Worm (Caenorhabditis elegans): Measurements from ENCODE around the gene T22F3.7.
"Not testable (repeated sequence)": the region's sequence is repeated elsewhere in the genome, so short reads cannot be mapped to it uniquely, and the experiment has no call there.

ce11 chrV:3570695-3571094, 29.8 kb downstream of the T22F3.7 start, which contains the start of gene F40C5.2:
- not testable (repeated sequence) for TF ChIP-seq ama-1 (optimal IDR thresholded peaks at IDR 0.05); ceh-36 (tag; optimal IDR thresholded peaks at IDR 0.05); tra-4 (tag; optimal IDR thresholded peaks at IDR 0.05); hmbx-1 (tag; optimal IDR thresholded peaks at IDR 0.05); scrt-1 (GFP tag; IDR thresholded peaks at IDR 0.05); hmg-4 (GFP tag; optimal IDR thresholded peaks at IDR 0.05); pes-1 (GFP tag; IDR thresholded peaks at IDR 0.05); flt-1 (GFP tag; IDR thresholded peaks at IDR 0.05); F13C5.2 (tag; optimal IDR thresholded peaks at IDR 0.05); ceh-13 (GFP tag; optimal IDR thresholded peaks at IDR 0.05); hnd-1 (tag; optimal IDR thresholded peaks at IDR 0.05); ets-7 (tag; optimal IDR thresholded peaks at IDR 0.05); tbx-11 (GFP tag; IDR thresholded peaks at IDR 0.05)
